Fruit fly (Drosophila melanogaster): ENCODE data around the gene CG4375.

- TF ChIP-seq Taf1 (GFP tag; IDR thresholded peaks at IDR 0.05) (no peak), CG1024 (GFP tag; IDR thresholded peaks at IDR 0.05) (no peak), ab (GFP tag; optimal IDR thresholded peaks at IDR 0.05) (no peak), CG6689 (GFP tag; IDR thresholded peaks at IDR 0.05) (no peak), CG9817 (tag; optimal IDR thresholded peaks at IDR 0.05) (no peak), eyg (GFP tag; optimal IDR thresholded peaks at IDR 0.05) (no peak), Gsc (GFP tag; IDR thresholded peaks at IDR 0.05) (no peak), grn (GFP tag; optimal IDR thresholded peaks at IDR 0.05) (no peak), gfzf (GFP tag; optimal IDR thresholded peaks at IDR 0.05) (no peak), Awh (GFP tag; IDR thresholded peaks at IDR 0.05) (no peak), usp (GFP tag; optimal IDR thresholded peaks at IDR 0.05) (no peak)
These were observed 37.8 kb upstream of the CG4375 start for dm6 chr2L:1064544-1064943.

Data from whole organism, embryonic.